Worm (Caenorhabditis elegans): ENCODE data around the gene fbxb-77.

- no peak for TF ChIP-seq hnd-1 (tag; optimal IDR thresholded peaks at IDR 0.05)
- no peak for TF ChIP-seq pes-1 (GFP tag; IDR thresholded peaks at IDR 0.05)
- TF ChIP-seq ama-1 (optimal IDR thresholded peaks at IDR 0.05) = no peak
- TF ChIP-seq tra-4 (tag; optimal IDR thresholded peaks at IDR 0.05) = no peak
- no peak for TF ChIP-seq ceh-13 (GFP tag; optimal IDR thresholded peaks at IDR 0.05)
- no peak for TF ChIP-seq hmbx-1 (tag; optimal IDR thresholded peaks at IDR 0.05)
- no peak for TF ChIP-seq ceh-36 (tag; optimal IDR thresholded peaks at IDR 0.05)
- no peak for TF ChIP-seq B0310.2 (tag; optimal IDR thresholded peaks at IDR 0.05)
- no peak for TF ChIP-seq F13C5.2 (tag; optimal IDR thresholded peaks at IDR 0.05)
- no peak for TF ChIP-seq ets-7 (tag; optimal IDR thresholded peaks at IDR 0.05)
Measured at ce11 chrIV:4724562-4724961, 31.4 kb downstream of the fbxb-77 start, which contains the start of gene K08F11.1.

Data from whole organism, early embryonic.